Fruit fly (Drosophila melanogaster): Measurements from ENCODE around the gene CG5421.
A peak's percentile ranks its signal among the peaks of the same experiment; 100 is the strongest.

CG5421 gene

dm6 chr2L:12435976-12436771 is 11.8 kb downstream of the CG5421 start:
- TF ChIP-seq ato (GFP tag; IDR thresholded peaks at IDR 0.05; ENCODE audit: partially characterized antibody) (no peak), B-H2 (GFP tag; optimal IDR thresholded peaks at IDR 0.05) (no peak), CG7357 (GFP tag; IDR thresholded peaks at IDR 0.05) (no peak), CG14710 (tag; optimal IDR thresholded peaks at IDR 0.05) (no peak), mld (GFP tag; IDR thresholded peaks at IDR 0.05; ENCODE audit: partially characterized antibody) (no peak), Hand (GFP tag; optimal IDR thresholded peaks at IDR 0.05) (no peak), ken (GFP tag; IDR thresholded peaks at IDR 0.05) (no peak), slp2 (GFP tag; optimal IDR thresholded peaks at IDR 0.05) (no peak), CG8765 (GFP tag; IDR thresholded peaks at IDR 0.05) (no peak), nau (GFP tag; optimal IDR thresholded peaks at IDR 0.05) (no peak), CG10565 (GFP tag; optimal IDR thresholded peaks at IDR 0.05) (no peak), lmd (GFP tag; IDR thresholded peaks at IDR 0.05) (no peak), HLH4C (GFP tag; IDR thresholded peaks at IDR 0.05; ENCODE audit: partially characterized antibody) (no peak), zen2 (GFP tag; IDR thresholded peaks at IDR 0.05; ENCODE audit: partially characterized antibody) (no peak), repo (GFP tag; optimal IDR thresholded peaks at IDR 0.05) (no peak), otp (GFP tag; IDR thresholded peaks at IDR 0.05) (no peak), CG13624 (GFP tag; optimal IDR thresholded peaks at IDR 0.05) (no peak), btn (GFP tag; optimal IDR thresholded peaks at IDR 0.05) (no peak), vfl (GFP tag; optimal IDR thresholded peaks at IDR 0.05) (no peak), Hsf (GFP tag; optimal IDR thresholded peaks at IDR 0.05) (no peak), NK7.1 (GFP tag; optimal IDR thresholded peaks at IDR 0.05) (no peak), CG17328 (GFP tag; IDR thresholded peaks at IDR 0.05) (no peak), hb (GFP tag; IDR thresholded peaks at IDR 0.05; ENCODE audit: partially characterized antibody) (no peak), CG14667 (GFP tag; IDR thresholded peaks at IDR 0.05) (no peak), Sox102F (GFP tag; optimal IDR thresholded peaks at IDR 0.05) (no peak), grau (tag; optimal IDR thresholded peaks at IDR 0.05) (peak; percentile 2), CG34224 (GFP tag; IDR thresholded peaks at IDR 0.05; ENCODE audit: partially characterized antibody) (peak; percentile 35; the same call in 1 of the 3 replicates), CG9817 (tag; optimal IDR thresholded peaks at IDR 0.05) (no peak), wek (GFP tag; optimal IDR thresholded peaks at IDR 0.05) (no peak), CG14965 (GFP tag; optimal IDR thresholded peaks at IDR 0.05; ENCODE audit: borderline replicate concordance) (no peak), crol (GFP tag; IDR thresholded peaks at IDR 0.05) (peak; percentile 66), sr (GFP tag; IDR thresholded peaks at IDR 0.05) (0 out of 3 replicates have a peak, but pooled peaks have one; percentile 7), CG9876 (GFP tag; optimal IDR thresholded peaks at IDR 0.05) (no peak), Oli (tag; optimal IDR thresholded peaks at IDR 0.05) (no peak), psq (GFP tag; optimal IDR thresholded peaks at IDR 0.05) (peak; percentile 99), CG15073 (GFP tag; optimal IDR thresholded peaks at IDR 0.05) (no peak), CG15514 (GFP tag; optimal IDR thresholded peaks at IDR 0.05) (peak; percentile 8), Dref (GFP tag; IDR thresholded peaks at IDR 0.05) (no peak), Asciz (GFP tag; optimal IDR thresholded peaks at IDR 0.05) (no peak), CG11456 (GFP tag; IDR thresholded peaks at IDR 0.05) (peak; percentile 53; the same call in 1 of the 3 replicates), dpn (GFP tag; optimal IDR thresholded peaks at IDR 0.05) (no peak), org-1 (GFP tag; optimal IDR thresholded peaks at IDR 0.05) (no peak), pros (GFP tag; optimal IDR thresholded peaks at IDR 0.05) (no peak), CG15269 (tag; optimal IDR thresholded peaks at IDR 0.05) (no peak), CG13894 (tag; optimal IDR thresholded peaks at IDR 0.05) (no peak), gt (GFP tag; IDR thresholded peaks at IDR 0.05) (no peak), zf30C (GFP tag; optimal IDR thresholded peaks at IDR 0.05) (no peak), CoRest (tag; optimal IDR thresholded peaks at IDR 0.05) (no peak), Sry-δ (GFP tag; optimal IDR thresholded peaks at IDR 0.05) (no peak), CG8478 (optimal IDR thresholded peaks at IDR 0.05) (no peak)

Data from whole organism, embryonic.